Fruit fly (Drosophila melanogaster) whole organism, pupa: ENCODE data around the gene CG14440.

Source experiments
- CG10348 ChIP-seq: fragments of 200-800 bp; sonication (Bioruptor generic); IDR thresholded peaks from 2 replicates; pipeline ENCODE4 v1.3.6; 2022; ENCODE audit warnings: missing biosample characterization, missing genetic modification characterization
- CG12605 ChIP-seq: fragments of 200-800 bp; sonication (Bioruptor generic); IDR thresholded peaks from 2 replicates; pipeline ENCODE4 v1.3.6; 2022; ENCODE audit warnings: missing biosample characterization, missing genetic modification characterization
- CG13204 ChIP-seq: fragments of 200-800 bp; sonication (Bioruptor generic); optimal IDR thresholded peaks from 2 replicates; lab custom pipeline; 2018; ENCODE audit warnings: missing biosample characterization, mild to moderate bottlenecking, missing genetic modification characterization, moderate library complexity
- CG14655 ChIP-seq: fragments of 200-800 bp; sonication (Bioruptor generic); optimal IDR thresholded peaks from 3 replicates; lab custom pipeline; 2017; ENCODE audit warnings: mild to moderate bottlenecking, missing biosample characterization, missing genetic modification reagents, missing genetic modification characterization
- CG15710 ChIP-seq: fragments of 200-800 bp; sonication (Bioruptor generic); optimal IDR thresholded peaks from 2 replicates; lab custom pipeline; 2018; ENCODE audit warnings: missing biosample characterization, mild to moderate bottlenecking, missing genetic modification characterization, moderate library complexity
- CG17806 ChIP-seq: fragments of 200-800 bp; sonication (Bioruptor generic); optimal IDR thresholded peaks from 2 replicates; lab custom pipeline; 2018; ENCODE audit warnings: missing biosample characterization, mild to moderate bottlenecking, missing genetic modification characterization, moderate library complexity
- CG32121 ChIP-seq: fragments of 200-800 bp; sonication (Bioruptor generic); IDR thresholded peaks from 2 replicates; pipeline ENCODE4 v1.3.6; 2022; ENCODE audit warnings: missing biosample characterization, missing genetic modification characterization
- CG34367 ChIP-seq: fragments of 200-800 bp; sonication (Bioruptor generic); optimal IDR thresholded peaks from 2 replicates; lab custom pipeline; 2018; ENCODE audit warnings: missing biosample characterization, mild to moderate bottlenecking, missing genetic modification characterization
- CG4496 ChIP-seq: fragments of 200-800 bp; sonication (Bioruptor generic); IDR thresholded peaks from 3 replicates; pipeline ENCODE4 v1.3.6; 2022; ENCODE audit warnings: missing biosample characterization, missing genetic modification characterization
- CG8159 ChIP-seq: fragments of 200-800 bp; sonication (Bioruptor generic); optimal IDR thresholded peaks from 3 replicates; lab custom pipeline; 2018; ENCODE audit warnings: missing biosample characterization, mild to moderate bottlenecking, missing genetic modification characterization, moderate library complexity
- CG8301 ChIP-seq: fragments of 200-800 bp; sonication (Bioruptor generic); optimal IDR thresholded peaks from 2 replicates; lab custom pipeline; 2018; ENCODE audit warnings: missing biosample characterization, mild to moderate bottlenecking, missing genetic modification characterization
- CG9948 ChIP-seq: fragments of 200-800 bp; sonication (Bioruptor generic); optimal IDR thresholded peaks from 2 replicates; lab custom pipeline; 2018; ENCODE audit warnings: missing biosample characterization, mild to moderate bottlenecking, missing genetic modification characterization, moderate library complexity
- D1 ChIP-seq: fragments of 200-800 bp; sonication (Bioruptor generic); optimal IDR thresholded peaks from 2 replicates; lab custom pipeline; 2018; ENCODE audit warnings: missing biosample characterization, mild to moderate bottlenecking, missing genetic modification characterization, moderate library complexity
- EcR ChIP-seq: fragments of 200-800 bp; sonication (Bioruptor generic); optimal IDR thresholded peaks from 3 replicates; lab custom pipeline; 2019; ENCODE audit warnings: missing biosample characterization, missing genetic modification characterization, mild to moderate bottlenecking, moderate library complexity, missing genetic modification reagents
- Ets98B ChIP-seq: fragments of 200-800 bp; sonication (Bioruptor generic); IDR thresholded peaks from 2 replicates; pipeline ENCODE4 v1.3.6; 2022; ENCODE audit warnings: missing biosample characterization, missing genetic modification characterization
- Pif1A ChIP-seq: fragments of 200-800 bp; sonication (Bioruptor generic); optimal IDR thresholded peaks from 3 replicates; lab custom pipeline; 2016; ENCODE audit warnings: missing biosample characterization, missing genetic modification characterization
- Pif1B ChIP-seq: fragments of 200-800 bp; sonication (Bioruptor generic); optimal IDR thresholded peaks from 3 replicates; lab custom pipeline; 2016; ENCODE audit warnings: missing biosample characterization, missing genetic modification characterization
- Snoo ChIP-seq: fragments of 200-800 bp; sonication (Bioruptor generic); optimal IDR thresholded peaks from 3 replicates; lab custom pipeline; 2017; ENCODE audit warnings: missing biosample characterization, mild to moderate bottlenecking, missing genetic modification characterization, inconsistent platforms
- fd96Ca ChIP-seq: fragments of 200-800 bp; sonication (Bioruptor generic); IDR thresholded peaks from 3 replicates; pipeline ENCODE4 v1.3.6; 2022; ENCODE audit warnings: missing biosample characterization, missing genetic modification characterization
- gl ChIP-seq: fragments of 200-800 bp; sonication (Bioruptor generic); optimal IDR thresholded peaks from 2 replicates; lab custom pipeline; 2018; ENCODE audit warnings: missing biosample characterization, mild to moderate bottlenecking, missing genetic modification characterization
- rn ChIP-seq: fragments of 200-800 bp; sonication (Bioruptor generic); IDR thresholded peaks from 2 replicates; pipeline ENCODE4 v1.3.6; 2022; ENCODE audit warnings: missing biosample characterization, missing genetic modification characterization

Gene CG14440

DNA sequence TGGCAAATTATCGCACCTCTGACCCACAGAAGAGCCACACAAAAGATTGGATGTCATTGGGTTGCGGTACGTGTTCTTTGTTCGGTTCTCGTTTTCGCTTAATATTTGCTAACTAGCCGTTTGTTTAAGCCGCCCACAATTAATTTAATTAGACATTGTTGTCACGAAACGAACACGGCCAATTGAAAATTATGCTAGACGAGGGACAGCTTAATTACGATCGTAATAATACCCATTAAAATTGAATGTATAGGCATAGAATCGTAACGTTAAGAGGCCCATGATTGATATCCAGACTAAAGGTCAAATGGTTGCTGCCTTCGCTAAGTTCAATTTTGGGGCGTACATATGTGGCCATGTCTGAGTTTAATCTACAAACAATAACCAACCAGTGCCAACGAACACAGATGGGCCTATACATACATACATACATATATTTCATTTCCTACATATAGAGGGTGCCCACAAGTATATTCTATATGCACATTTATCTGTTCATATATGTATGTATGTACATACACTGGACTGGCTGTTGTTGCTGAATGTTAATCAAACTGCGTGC lies 30.3 kb upstream of the CG14440 start:
- TF ChIP-seq rn (GFP tag; lab: Robert Waterston, UW) (no peak), CG13204 (GFP tag; lab: Kevin White, UChicago) (no peak), EcR (GFP tag; lab: Kevin White, UChicago) (peak; percentile 47), CG8301 (tag; lab: Kevin White, UChicago) (no peak)
- TF ChIP-seq, all 21 proteins: peak for 1

DNA sequence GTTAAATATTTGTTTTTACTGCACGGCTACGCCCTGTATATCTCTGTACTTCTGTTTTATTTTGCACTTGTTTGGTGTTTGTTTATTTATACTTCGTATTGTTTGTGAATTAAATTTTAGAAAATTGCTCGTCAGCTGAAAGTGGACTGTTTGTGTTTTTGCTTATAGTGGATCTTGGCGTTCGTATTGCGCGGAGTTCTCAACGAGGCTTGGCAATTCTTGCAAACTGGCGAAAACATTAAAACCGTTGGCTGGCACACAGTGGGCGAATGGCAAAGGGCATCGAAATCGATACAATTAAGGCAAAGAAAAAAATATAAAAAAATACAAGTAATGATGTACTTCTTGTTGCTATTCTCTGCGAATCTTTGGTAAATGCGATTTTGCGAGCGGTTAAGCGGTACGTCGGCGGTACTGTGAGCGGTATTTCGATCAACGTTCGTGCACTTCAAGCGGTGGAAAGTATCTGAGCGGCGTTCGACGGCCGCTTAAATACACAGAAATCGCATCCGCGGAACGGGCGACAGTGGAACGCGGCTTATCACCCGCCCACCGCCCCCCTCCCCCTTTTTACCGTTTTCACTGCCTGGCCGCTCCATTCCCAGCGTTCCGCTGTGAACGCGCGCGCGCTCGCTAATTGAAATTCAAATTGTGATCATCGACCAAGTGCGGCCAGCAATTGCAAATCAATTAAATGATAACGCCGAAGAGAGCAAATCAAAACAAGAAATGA lies 28.6 kb upstream of the CG14440 start:
- TF ChIP-seq CG34367 (tag; lab: Kevin White, UChicago) (no peak), CG4496 (GFP tag; lab: Robert Waterston, UW) (0 out of 3 replicates have a peak, but pooled peaks have one; percentile 34), CG13204 (GFP tag; lab: Kevin White, UChicago) (peak; percentile 72)
- TF ChIP-seq, all 21 proteins: peak for 2

DNA sequence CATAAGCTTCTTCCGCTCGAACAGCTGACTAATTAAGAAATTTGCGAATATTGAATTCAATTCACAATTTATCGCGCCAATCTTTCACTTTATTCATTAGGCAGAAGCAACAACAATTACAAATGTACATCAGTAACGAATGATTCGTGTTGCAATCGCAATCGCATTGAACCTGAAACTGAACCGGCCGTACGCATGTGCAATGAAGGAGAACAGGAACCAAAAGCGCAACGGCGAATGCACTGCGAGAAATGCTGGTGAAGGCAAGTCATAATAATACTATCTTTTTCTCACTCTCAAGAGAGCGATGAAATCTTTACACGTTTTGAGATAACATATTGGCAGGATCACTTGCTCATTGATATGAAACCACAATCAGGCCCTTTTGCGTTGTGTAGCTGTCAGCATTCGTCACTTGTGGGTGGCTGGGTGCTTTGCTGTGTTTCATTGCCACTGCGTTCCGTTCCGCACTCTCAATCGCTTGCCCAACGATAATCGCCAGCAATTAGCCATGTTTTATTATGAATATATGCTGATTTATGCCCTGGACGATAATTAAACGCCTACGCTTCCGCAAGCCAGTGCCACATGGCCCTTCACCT lies 26.6 kb upstream of the CG14440 start:
- no peak for TF ChIP-seq CG34367 (tag; lab: Kevin White, UChicago)
- TF ChIP-seq CG15710 (tag; lab: Kevin White, UChicago): no peak
- TF ChIP-seq Ets98B (GFP tag; lab: Robert Waterston, UW): peak; percentile 40
- TF ChIP-seq EcR (GFP tag; lab: Kevin White, UChicago): no peak
- TF ChIP-seq Pif1B: no peak
- TF ChIP-seq CG8301 (tag; lab: Kevin White, UChicago): peak; percentile 19
- no peak for TF ChIP-seq CG12605 (GFP tag; lab: Robert Waterston, UW)
- no peak for TF ChIP-seq CG8159 (tag; lab: Kevin White, UChicago)
- no peak for TF ChIP-seq CG10348 (GFP tag; lab: Robert Waterston, UW)
- TF ChIP-seq fd96Ca: no peak
- TF ChIP-seq rn (GFP tag; lab: Robert Waterston, UW): no peak
- no peak for TF ChIP-seq Snoo (tag; lab: Kevin White, UChicago)
- peak; percentile 46 for TF ChIP-seq CG14655 (GFP tag; lab: Kevin White, UChicago)
- no peak for TF ChIP-seq CG9948
- no peak for TF ChIP-seq D1 (tag; lab: Kevin White, UChicago)
- no peak for TF ChIP-seq CG13204 (GFP tag; lab: Kevin White, UChicago)
- peak; percentile 43; the same call in 1 of the 3 replicates for TF ChIP-seq CG4496 (GFP tag; lab: Robert Waterston, UW)
- no peak for TF ChIP-seq Pif1A
- no peak for TF ChIP-seq gl
- no peak for TF ChIP-seq CG17806 (tag; lab: Kevin White, UChicago)
- TF ChIP-seq CG32121 (GFP tag; lab: Robert Waterston, UW): no peak

DNA sequence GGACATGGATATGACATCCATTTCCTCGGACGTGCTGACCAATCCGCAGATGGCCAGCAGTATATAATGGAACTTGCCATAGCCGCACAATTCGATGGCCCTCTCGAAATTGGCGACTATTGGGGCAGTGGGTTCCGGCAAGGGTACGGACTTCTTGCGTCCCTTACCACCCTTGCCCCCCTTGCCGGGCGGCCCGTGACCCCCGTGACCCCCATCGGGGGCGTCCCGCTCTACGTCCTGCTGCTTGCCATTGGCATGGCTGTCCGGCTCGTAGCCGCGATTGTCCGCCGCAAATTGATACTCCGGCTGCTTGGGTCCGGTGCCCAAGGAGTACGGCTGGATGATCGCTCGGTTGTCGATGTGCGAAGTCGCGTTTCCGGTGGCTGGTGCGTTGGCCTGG lies 25.3 kb upstream of the CG14440 start:
- TF ChIP-seq CG13204 (GFP tag; lab: Kevin White, UChicago) (no peak), Pif1A (no peak), CG10348 (GFP tag; lab: Robert Waterston, UW) (no peak), gl (no peak), CG8301 (tag; lab: Kevin White, UChicago) (no peak), CG14655 (GFP tag; lab: Kevin White, UChicago) (no peak), CG34367 (tag; lab: Kevin White, UChicago) (no peak), fd96Ca (no peak), D1 (tag; lab: Kevin White, UChicago) (no peak), CG12605 (GFP tag; lab: Robert Waterston, UW) (no peak), CG8159 (tag; lab: Kevin White, UChicago) (no peak)

DNA sequence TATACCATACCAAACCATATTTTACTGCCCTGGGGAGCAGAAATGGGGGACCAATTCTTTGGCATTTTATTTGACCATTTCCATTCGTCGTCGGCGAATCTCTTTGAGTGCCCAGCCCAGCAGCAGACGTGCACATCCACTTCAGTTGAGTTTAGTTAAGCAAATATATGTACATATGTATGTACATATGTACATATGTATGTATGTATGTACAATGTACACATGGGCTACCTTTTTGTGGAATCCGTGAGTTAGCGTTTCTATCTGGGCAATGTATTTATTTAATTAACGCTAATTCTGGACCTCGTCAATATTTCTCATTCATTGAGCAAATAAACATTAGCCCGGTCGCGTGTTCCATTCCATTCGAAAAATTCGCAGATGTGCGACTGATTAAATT lies 21.6 kb upstream of the CG14440 start:
- no peak for TF ChIP-seq Pif1A
- no peak for TF ChIP-seq CG12605 (GFP tag; lab: Robert Waterston, UW)
- no peak for TF ChIP-seq CG32121 (GFP tag; lab: Robert Waterston, UW)
- no peak for TF ChIP-seq CG8301 (tag; lab: Kevin White, UChicago)
- no peak for TF ChIP-seq CG9948
- TF ChIP-seq gl: no peak
- TF ChIP-seq CG17806 (tag; lab: Kevin White, UChicago): no peak

DNA sequence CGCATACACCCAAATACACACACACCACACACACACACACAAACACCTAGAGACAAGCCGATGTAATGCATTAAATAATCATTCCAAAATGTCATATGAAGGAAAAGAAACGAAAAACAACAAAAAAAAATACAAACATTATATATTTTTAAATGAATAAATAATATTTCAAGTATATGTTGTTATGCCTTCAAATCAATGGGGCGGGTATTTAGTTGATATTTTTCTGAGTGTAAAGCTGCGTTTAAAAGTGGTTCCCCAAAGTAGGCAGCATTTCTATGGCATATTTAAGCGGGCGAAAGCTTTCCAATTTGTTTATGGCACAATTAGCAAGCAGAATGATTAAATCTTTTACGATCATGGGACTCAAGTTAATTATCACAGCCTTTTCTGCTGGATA lies 20.9 kb upstream of the CG14440 start:
- TF ChIP-seq Pif1B (no peak), CG9948 (peak; percentile 1), CG4496 (GFP tag; lab: Robert Waterston, UW) (peak; percentile 48; the same call in 2 of the 3 replicates), EcR (GFP tag; lab: Kevin White, UChicago) (no peak), CG8301 (tag; lab: Kevin White, UChicago) (peak; percentile 14), D1 (tag; lab: Kevin White, UChicago) (peak; percentile 7), CG17806 (tag; lab: Kevin White, UChicago) (peak; percentile 25), CG32121 (GFP tag; lab: Robert Waterston, UW) (peak; percentile 49; the same call in 1 of the 2 replicates), CG34367 (tag; lab: Kevin White, UChicago) (no peak), Pif1A (no peak), rn (GFP tag; lab: Robert Waterston, UW) (no peak), CG15710 (tag; lab: Kevin White, UChicago) (no peak), Ets98B (GFP tag; lab: Robert Waterston, UW) (peak; percentile 37)
